Worm (Caenorhabditis elegans): ENCODE measurements around the gene dmd-7.

Gene dmd-7

ce11 chrV:6224984-6225617, 21.6 kb upstream of the dmd-7 start:
- no peak for TF ChIP-seq blmp-1 (tag; optimal IDR thresholded peaks at IDR 0.05)
- no peak for TF ChIP-seq nhr-76 (tag; optimal IDR thresholded peaks at IDR 0.05)
- no peak for TF ChIP-seq sem-2 (GFP tag; optimal IDR thresholded peaks at IDR 0.05)
- TF ChIP-seq ztf-11 (tag; optimal IDR thresholded peaks at IDR 0.05): no peak
- TF ChIP-seq unc-39 (tag; optimal IDR thresholded peaks at IDR 0.05): no peak
- no peak for TF ChIP-seq nhr-12 (tag; optimal IDR thresholded peaks at IDR 0.05)
- TF ChIP-seq nhr-28 (tag; optimal IDR thresholded peaks at IDR 0.05): no peak
- no peak for TF ChIP-seq unc-62 (GFP tag; optimal IDR thresholded peaks at IDR 0.05)
- TF ChIP-seq cnd-1 (tag; optimal IDR thresholded peaks at IDR 0.05): no peak
- no peak for TF ChIP-seq ceh-43 (GFP tag; optimal IDR thresholded peaks at IDR 0.05)
- no peak for TF ChIP-seq nhr-237 (tag; optimal IDR thresholded peaks at IDR 0.05)
- no peak for TF ChIP-seq lin-13 (tag; optimal IDR thresholded peaks at IDR 0.05)
- TF ChIP-seq pha-4 (tag; optimal IDR thresholded peaks at IDR 0.05): no peak
- no peak for TF ChIP-seq ham-2 (GFP tag; optimal IDR thresholded peaks at IDR 0.05)
- TF ChIP-seq tbx-8 (GFP tag; optimal IDR thresholded peaks at IDR 0.05): no peak
- TF ChIP-seq mab-5 (tag; optimal IDR thresholded peaks at IDR 0.05): no peak
- TF ChIP-seq ceh-39 (tag; optimal IDR thresholded peaks at IDR 0.05): no peak
- TF ChIP-seq elt-3 (tag; optimal IDR thresholded peaks at IDR 0.05): no peak
- TF ChIP-seq sptf-1 (tag; optimal IDR thresholded peaks at IDR 0.05): no peak
- TF ChIP-seq M03D4.4 (tag; optimal IDR thresholded peaks at IDR 0.05): no peak

DNA sequence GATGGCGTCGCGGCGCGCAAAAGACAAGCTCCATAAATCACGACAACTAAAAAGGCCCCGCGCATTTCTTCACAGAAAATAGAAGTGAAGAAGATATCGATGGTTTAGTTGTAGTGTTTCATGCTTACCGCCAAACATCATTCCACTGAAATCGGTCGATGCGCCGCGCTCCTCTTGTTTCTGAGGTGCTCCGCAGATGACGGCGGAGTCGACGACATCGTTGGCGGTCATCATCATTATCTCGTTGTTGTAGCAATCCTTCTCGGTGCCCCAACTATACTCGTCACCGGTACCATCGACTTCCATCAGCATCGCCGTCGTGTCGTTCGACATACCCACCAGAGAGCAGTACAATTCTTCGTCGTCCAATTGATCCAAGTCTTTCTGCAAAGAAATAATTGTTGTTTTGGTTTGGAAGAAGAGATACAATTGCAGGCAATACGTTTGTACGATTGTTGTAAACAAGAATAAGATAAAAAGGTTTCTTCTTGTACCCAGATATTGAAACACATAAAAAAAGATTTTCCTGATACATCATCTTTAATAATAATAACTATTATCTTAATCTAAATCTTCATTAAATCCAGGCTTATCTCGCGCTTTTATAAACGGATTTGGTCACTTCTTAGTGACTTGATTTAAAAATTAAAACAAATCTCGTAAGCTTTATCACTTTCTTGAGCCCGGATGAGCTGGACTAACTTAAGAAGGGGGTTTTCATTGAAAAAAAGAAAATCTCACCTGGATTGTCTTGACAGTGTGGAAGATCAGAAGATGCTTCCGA, 20.8 kb upstream of the dmd-7 start:
- TF ChIP-seq ces-1 (GFP tag; optimal IDR thresholded peaks at IDR 0.05) (peak; percentile 27), nhr-2 (tag; optimal IDR thresholded peaks at IDR 0.05) (no peak)

DNA sequence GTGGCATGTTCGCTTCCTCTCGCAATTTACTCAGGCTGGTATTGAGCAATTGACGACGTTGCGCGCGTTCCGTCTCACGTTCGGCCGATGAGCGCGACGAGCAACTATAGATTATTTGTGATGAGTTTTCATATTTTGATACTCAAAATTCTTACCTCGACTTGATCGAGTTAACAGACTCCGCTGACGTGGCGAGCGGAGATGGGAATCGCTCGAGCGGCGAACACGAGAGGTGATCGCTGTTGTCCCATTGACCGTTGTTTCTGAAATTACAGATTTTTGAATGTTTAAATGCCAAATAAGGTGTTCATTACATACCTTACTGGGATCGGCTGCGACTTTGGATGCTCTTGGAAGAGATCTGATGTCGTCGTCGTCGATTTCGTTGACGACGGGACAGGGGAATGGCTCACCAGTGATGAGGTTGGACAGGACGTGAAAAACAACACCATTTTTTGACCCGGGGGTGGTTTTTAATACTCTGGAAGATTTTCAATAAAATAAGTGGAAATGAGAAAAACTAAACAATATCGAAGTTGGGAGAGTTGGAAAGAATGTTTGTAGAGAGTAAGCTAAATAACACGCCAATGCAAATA, 20.1 kb upstream of the dmd-7 start, which contains the start of gene W06H8.6:
W06H8.6 (minus strand) TSS at position 481 of the 596 bp plus-strand sequence.
- no peak for TF ChIP-seq nhr-76 (tag; optimal IDR thresholded peaks at IDR 0.05)
- no peak for TF ChIP-seq pha-4 (tag; optimal IDR thresholded peaks at IDR 0.05)
- TF ChIP-seq nhr-12 (tag; optimal IDR thresholded peaks at IDR 0.05): no peak
- no peak for TF ChIP-seq ces-1 (GFP tag; optimal IDR thresholded peaks at IDR 0.05)
- no peak for TF ChIP-seq nhr-28 (tag; optimal IDR thresholded peaks at IDR 0.05)
- TF ChIP-seq lsy-2 (tag; optimal IDR thresholded peaks at IDR 0.05): no peak
- no peak for TF ChIP-seq ham-2 (GFP tag; optimal IDR thresholded peaks at IDR 0.05)
- TF ChIP-seq flh-1 (GFP tag; optimal IDR thresholded peaks at IDR 0.05): no peak
- TF ChIP-seq ceh-43 (GFP tag; optimal IDR thresholded peaks at IDR 0.05): no peak
- TF ChIP-seq mep-1 (tag; optimal IDR thresholded peaks at IDR 0.05): no peak
- no peak for TF ChIP-seq sptf-1 (tag; optimal IDR thresholded peaks at IDR 0.05)
- no peak for TF ChIP-seq zip-8 (tag; optimal IDR thresholded peaks at IDR 0.05)
- no peak for TF ChIP-seq mls-2 (tag; optimal IDR thresholded peaks at IDR 0.05)
- no peak for TF ChIP-seq elt-1 (tag; optimal IDR thresholded peaks at IDR 0.05; ENCODE audit: borderline replicate concordance, insufficient read depth)
- TF ChIP-seq nhr-237 (tag; optimal IDR thresholded peaks at IDR 0.05): no peak
- TF ChIP-seq elt-3 (tag; optimal IDR thresholded peaks at IDR 0.05): no peak
- no peak for TF ChIP-seq hlh-1 (tag; optimal IDR thresholded peaks at IDR 0.05)
- TF ChIP-seq unc-39 (tag; optimal IDR thresholded peaks at IDR 0.05): no peak
- no peak for TF ChIP-seq nhr-2 (tag; optimal IDR thresholded peaks at IDR 0.05)

DNA sequence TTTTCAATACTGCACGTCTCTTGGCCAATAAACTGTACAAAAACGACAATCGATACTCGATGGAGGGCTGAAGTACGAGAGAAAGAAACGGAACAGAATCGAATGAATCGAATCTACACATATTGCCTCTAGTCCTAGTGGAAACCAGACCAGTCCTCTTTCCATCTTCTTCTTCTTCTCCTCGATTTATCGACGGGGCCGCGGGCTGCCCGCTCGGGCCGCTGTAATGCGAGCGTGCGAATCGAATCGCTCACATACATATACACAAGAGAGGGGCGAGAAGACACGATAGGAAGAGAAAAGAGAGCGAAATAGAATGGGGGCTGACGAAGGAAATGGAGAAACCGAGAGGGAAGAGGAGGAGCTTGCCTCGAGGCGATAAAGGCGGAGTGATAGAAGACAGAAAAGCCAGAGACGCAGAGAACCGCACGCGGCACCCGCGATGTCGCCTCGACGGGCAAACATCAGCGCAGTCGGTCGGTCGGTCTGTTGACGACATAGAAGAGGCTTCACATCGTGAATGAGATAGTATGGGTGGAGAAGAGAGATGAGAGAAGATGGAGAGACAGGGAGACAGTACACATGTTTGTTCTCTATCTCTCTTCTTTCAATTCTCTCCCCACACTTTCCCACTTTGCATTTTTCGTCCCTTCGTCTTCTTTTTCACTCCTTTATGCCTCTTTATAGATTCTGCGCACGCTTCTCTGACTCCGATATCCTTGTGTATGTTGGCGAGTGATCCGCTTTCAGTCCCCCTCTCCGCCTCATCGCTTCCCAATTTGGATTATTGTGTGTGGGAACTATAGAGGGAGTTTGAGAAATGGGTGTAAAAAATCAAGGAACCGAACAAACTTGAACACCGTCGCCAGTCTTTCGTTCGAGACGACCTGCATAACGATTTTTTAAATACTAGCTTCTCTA, 19.1 kb upstream of the dmd-7 start:
- TF ChIP-seq elt-1 (tag; optimal IDR thresholded peaks at IDR 0.05; ENCODE audit: borderline replicate concordance, insufficient read depth) (no peak), nhr-76 (tag; optimal IDR thresholded peaks at IDR 0.05) (no peak), pha-4 (tag; optimal IDR thresholded peaks at IDR 0.05) (peak; percentile 90), ceh-43 (GFP tag; optimal IDR thresholded peaks at IDR 0.05) (no peak), M03D4.4 (tag; optimal IDR thresholded peaks at IDR 0.05) (peak; percentile 64), cnd-1 (tag; optimal IDR thresholded peaks at IDR 0.05) (peak; percentile 3), blmp-1 (tag; optimal IDR thresholded peaks at IDR 0.05) (peak; percentile 35), sem-2 (GFP tag; optimal IDR thresholded peaks at IDR 0.05) (peak; percentile 8), sptf-1 (tag; optimal IDR thresholded peaks at IDR 0.05) (peak; percentile 81), unc-120 (tag; optimal IDR thresholded peaks at IDR 0.05; ENCODE audit: poor library complexity, severe bottlenecking) (peak; percentile 95), flh-1 (GFP tag; optimal IDR thresholded peaks at IDR 0.05) (no peak), nhr-28 (tag; optimal IDR thresholded peaks at IDR 0.05) (no peak), elt-3 (tag; optimal IDR thresholded peaks at IDR 0.05) (peak; percentile 12), hlh-1 (tag; optimal IDR thresholded peaks at IDR 0.05) (peak; percentile 36), mab-5 (tag; optimal IDR thresholded peaks at IDR 0.05) (no peak), nhr-12 (tag; optimal IDR thresholded peaks at IDR 0.05) (peak; percentile 82), snpc-4 (tag; optimal IDR thresholded peaks at IDR 0.05) (no peak), ceh-83 (GFP tag; optimal IDR thresholded peaks at IDR 0.05) (no peak), ceh-39 (tag; optimal IDR thresholded peaks at IDR 0.05) (peak; percentile 40), nhr-237 (tag; optimal IDR thresholded peaks at IDR 0.05) (peak; percentile 61), drap-1 (GFP tag; optimal IDR thresholded peaks at IDR 0.05) (peak; percentile 67), lin-32 (GFP tag; optimal IDR thresholded peaks at IDR 0.05) (no peak), mep-1 (tag; optimal IDR thresholded peaks at IDR 0.05) (peak; percentile 71), lsy-2 (tag; optimal IDR thresholded peaks at IDR 0.05) (peak; percentile 63), lin-13 (tag; optimal IDR thresholded peaks at IDR 0.05) (peak; percentile 62), unc-62 (GFP tag; optimal IDR thresholded peaks at IDR 0.05) (peak; percentile 87), tbx-8 (GFP tag; optimal IDR thresholded peaks at IDR 0.05) (peak; percentile 71), ces-1 (GFP tag; optimal IDR thresholded peaks at IDR 0.05) (peak; percentile 73), ham-2 (GFP tag; optimal IDR thresholded peaks at IDR 0.05) (peak; percentile 89), zip-8 (tag; optimal IDR thresholded peaks at IDR 0.05) (no peak)
